Worm (Caenorhabditis elegans) whole organism, late embryonic: ENCODE measurements around the gene F54D5.17.

Experiments
- ama-1 ChIP-seq: fragments of 150-350 bp; optimal IDR thresholded peaks from 2 replicates; lab custom pipeline; 2014
- ceh-14 ChIP-seq: sonication (generic microtip); optimal IDR thresholded peaks from 2 replicates; lab custom pipeline; 2016; ENCODE audit warnings: missing genotype, missing genetic modification characterization, missing compliant biosample characterization
- ceh-19 ChIP-seq: fragments of 200-800 bp; sonication (Bioruptor generic); optimal IDR thresholded peaks from 2 replicates; lab custom pipeline; 2018; ENCODE audit warnings: mild to moderate bottlenecking, missing genetic modification characterization, missing compliant biosample characterization
- ets-4 ChIP-seq: sonication (generic microtip); optimal IDR thresholded peaks from 2 replicates; lab custom pipeline; 2016; ENCODE audit warnings: missing genetic modification characterization, missing compliant biosample characterization
- fkh-10 ChIP-seq: fragments of 150-350 bp; optimal IDR thresholded peaks from 2 replicates; lab custom pipeline; 2014; ENCODE audit warnings: missing biosample characterization, missing genetic modification reagents, missing genetic modification characterization
- nfya-1 ChIP-seq: sonication (generic microtip); optimal IDR thresholded peaks from 2 replicates; lab custom pipeline; 2017; ENCODE audit warnings: missing genetic modification characterization, mild to moderate bottlenecking, missing compliant biosample characterization, antibody characterized with exemption, moderate library complexity
- pax-1 ChIP-seq: fragments of 150-350 bp; optimal IDR thresholded peaks from 2 replicates; lab custom pipeline; 2014; ENCODE audit warnings: missing biosample characterization, missing genetic modification characterization
- pha-4 ChIP-seq: fragments of 150-350 bp; optimal IDR thresholded peaks from 2 replicates; lab custom pipeline; 2018; ENCODE audit warnings: missing biosample characterization, missing genetic modification reagents, missing genetic modification characterization
- unc-55 ChIP-seq: sonication (generic microtip); optimal IDR thresholded peaks from 2 replicates; lab custom pipeline; 2017; ENCODE audit warnings: missing biosample characterization, missing genetic modification reagents, missing genetic modification characterization
- zip-5 ChIP-seq: sonication (generic microtip); optimal IDR thresholded peaks from 2 replicates; lab custom pipeline; 2016; ENCODE audit warnings: missing genetic modification characterization, missing compliant biosample characterization

- TF ChIP-seq ama-1 (lab: Kevin White, UChicago) (no peak), pax-1 (tag; lab: Kevin White, UChicago) (no peak), zip-5 (no peak), ceh-19 (no peak), ets-4 (no peak), pha-4 (tag; lab: Kevin White, UChicago) (no peak), ceh-14 (tag; lab: Kevin White, UChicago) (no peak), fkh-10 (GFP tag; lab: Kevin White, UChicago) (no peak), unc-55 (no peak), nfya-1 (tag; lab: Kevin White, UChicago) (peak; percentile 3)
These were observed 14.1 kb upstream of the F54D5.17 start, which contains the start of gene gtf-2E2 for ce11 chrII:11542385-11542784.
